Worm (Caenorhabditis elegans) whole organism, L4 larva: ENCODE measurements around the gene glb-13.

Source experiments
- F10B5.3 ChIP-seq: sonication (generic microtip); optimal IDR thresholded peaks from 2 replicates; lab custom pipeline; 2016; ENCODE audit warnings: mild to moderate bottlenecking, missing genetic modification characterization, missing compliant biosample characterization
- F44E2.7 ChIP-seq: fragments of 200-800 bp; sonication (Bioruptor generic); IDR thresholded peaks from 2 replicates; pipeline ENCODE4 v2.1.2; 2022; ENCODE audit warnings: missing genetic modification characterization, missing compliant biosample characterization
- F49E8.2 ChIP-seq: sonication (generic microtip); optimal IDR thresholded peaks from 2 replicates; lab custom pipeline; 2016; ENCODE audit warnings: missing compliant biosample characterization, mild to moderate bottlenecking, missing genetic modification characterization, borderline replicate concordance
- Y105C5A.15 ChIP-seq: fragments of 200-800 bp; sonication (Bioruptor generic); IDR thresholded peaks from 2 replicates; pipeline ENCODE4 v1.3.6; 2022; ENCODE audit warnings: missing genetic modification characterization, missing compliant biosample characterization
- ZK337.2 ChIP-seq: fragments of 200-800 bp; sonication (Bioruptor generic); IDR thresholded peaks from 2 replicates; pipeline ENCODE4 v1.3.6; 2022; ENCODE audit warnings: missing genetic modification reagents, missing genetic modification characterization, missing compliant biosample characterization
- aly-2 ChIP-seq: sonication (generic microtip); optimal IDR thresholded peaks from 2 replicates; lab custom pipeline; 2018; ENCODE audit warnings: missing biosample characterization, missing genetic modification characterization
- ceh-28 ChIP-seq: fragments of 150-350 bp; optimal IDR thresholded peaks from 2 replicates; lab custom pipeline; 2014; ENCODE audit warnings: missing biosample characterization, missing genetic modification reagents, missing genetic modification characterization
- ceh-32 ChIP-seq: sonication (generic microtip); optimal IDR thresholded peaks from 2 replicates; lab custom pipeline; 2016; ENCODE audit warnings: mild to moderate bottlenecking, missing genetic modification characterization, missing compliant biosample characterization; ENCODE audit not compliant: poor library complexity
- ceh-44 ChIP-seq: fragments of 200-800 bp; sonication (Bioruptor generic); IDR thresholded peaks from 2 replicates; pipeline ENCODE4 v1.3.6; 2022; ENCODE audit warnings: missing genetic modification reagents, missing genetic modification characterization, missing compliant biosample characterization
- cey-2 ChIP-seq: sonication (generic microtip); optimal IDR thresholded peaks from 3 replicates; lab custom pipeline; 2017; ENCODE audit warnings: missing genetic modification characterization, mild to moderate bottlenecking, missing compliant biosample characterization, antibody characterized with exemption, borderline replicate concordance; ENCODE audit not compliant: insufficient read depth
- ctbp-1 ChIP-seq: fragments of 200-800 bp; sonication (Bioruptor generic); IDR thresholded peaks from 2 replicates; pipeline ENCODE4 v1.3.6; 2022; ENCODE audit warnings: missing genetic modification reagents, missing genetic modification characterization, missing compliant biosample characterization
- daf-8 ChIP-seq: fragments of 200-800 bp; sonication (Bioruptor generic); IDR thresholded peaks from 2 replicates; pipeline ENCODE4 v1.3.6; 2022; ENCODE audit warnings: missing genetic modification characterization, missing compliant biosample characterization
- dve-1 ChIP-seq: sonication (generic microtip); optimal IDR thresholded peaks from 2 replicates; lab custom pipeline; 2017; ENCODE audit warnings: antibody characterized with exemption, mild to moderate bottlenecking, missing genetic modification characterization, missing compliant biosample characterization; ENCODE audit not compliant: insufficient read depth
- fkh-10 ChIP-seq: fragments of 150-350 bp; optimal IDR thresholded peaks from 2 replicates; lab custom pipeline; 2014; ENCODE audit warnings: missing biosample characterization, missing genetic modification reagents, missing genetic modification characterization
- gei-8 ChIP-seq: fragments of 200-800 bp; sonication (Bioruptor generic); optimal IDR thresholded peaks from 2 replicates; lab custom pipeline; 2018; ENCODE audit warnings: mild to moderate bottlenecking, missing genetic modification characterization, missing compliant biosample characterization
- hlh-11 ChIP-seq: fragments of 200-800 bp; sonication (Bioruptor generic); optimal IDR thresholded peaks from 2 replicates; lab custom pipeline; 2018; ENCODE audit warnings: mild to moderate bottlenecking, missing genetic modification characterization, missing compliant biosample characterization
- hlh-30 ChIP-seq: sonication (generic microtip); optimal IDR thresholded peaks from 2 replicates; lab custom pipeline; 2017; ENCODE audit warnings: antibody characterized with exemption, mild to moderate bottlenecking, missing genetic modification characterization, missing compliant biosample characterization; ENCODE audit not compliant: insufficient read depth
- jun-1 ChIP-seq: fragments of 150-350 bp; optimal IDR thresholded peaks from 2 replicates; lab custom pipeline; 2014; ENCODE audit warnings: missing biosample characterization, missing genetic modification reagents, missing genetic modification characterization
- lim-7 ChIP-seq: fragments of 200-800 bp; sonication (Bioruptor generic); IDR thresholded peaks from 2 replicates; pipeline ENCODE4 v1.3.6; 2022; ENCODE audit warnings: missing genetic modification characterization, missing compliant biosample characterization
- lin-1 ChIP-seq: fragments of 200-800 bp; sonication (Bioruptor generic); IDR thresholded peaks from 2 replicates; pipeline ENCODE4 v1.3.6; 2022; ENCODE audit warnings: missing genetic modification reagents, missing genetic modification characterization, missing compliant biosample characterization
- lin-15B ChIP-seq: fragments of 150-350 bp; sonication (generic microtip); optimal IDR thresholded peaks from 3 replicates; lab custom pipeline; 2014; ENCODE audit warnings: missing biosample characterization, missing genetic modification characterization
- lin-29 ChIP-seq: fragments of 200-800 bp; sonication (Bioruptor generic); IDR thresholded peaks from 2 replicates; pipeline ENCODE4 v1.3.6; 2022; ENCODE audit warnings: missing genetic modification reagents, missing genetic modification characterization, missing compliant biosample characterization
- lin-39 ChIP-seq: fragments of 150-350 bp; optimal IDR thresholded peaks from 2 replicates; lab custom pipeline; 2014; ENCODE audit warnings: missing biosample characterization, missing genetic modification reagents, missing genetic modification characterization
- madf-5 ChIP-seq, 2 experiments: fragments of 200-800 bp; sonication (Bioruptor generic); IDR thresholded peaks; 2 replicates each; pipeline ENCODE4 v1.3.6; 2022; ENCODE audit warnings: missing compliant biosample characterization in 2 of 2, missing genetic modification characterization in 2 of 2
- mdl-1 ChIP-seq, 2 experiments: fragments of 150-350 bp in 1 of 2; sonication (generic microtip) in 1 of 2; optimal IDR thresholded peaks; 2 replicates each; lab custom pipeline; 2014 to 2017; ENCODE audit warnings: missing biosample characterization in 2 of 2, missing genetic modification characterization in 2 of 2
- mdt-29 ChIP-seq: fragments of 200-800 bp; sonication (Bioruptor generic); IDR thresholded peaks from 2 replicates; pipeline ENCODE4 v1.3.6; 2022; ENCODE audit warnings: missing genetic modification reagents, missing genetic modification characterization, missing compliant biosample characterization
- mep-1 ChIP-seq: fragments of 150-350 bp; sonication (generic microtip); optimal IDR thresholded peaks from 3 replicates; lab custom pipeline; 2014; ENCODE audit warnings: missing biosample characterization, missing genetic modification characterization
- mxl-2 ChIP-seq: fragments of 200-800 bp; sonication (Bioruptor generic); conservative IDR thresholded peaks from 2 replicates; pipeline ENCODE4 v1.3.6; 2022; ENCODE audit warnings: missing genetic modification reagents, missing genetic modification characterization, missing compliant biosample characterization
- nhr-10 ChIP-seq: fragments of 150-350 bp; optimal IDR thresholded peaks from 2 replicates; lab custom pipeline; 2014; ENCODE audit warnings: missing biosample characterization, missing genetic modification characterization
- nhr-102 ChIP-seq: sonication (generic microtip); optimal IDR thresholded peaks from 2 replicates; lab custom pipeline; 2016; ENCODE audit warnings: mild to moderate bottlenecking, missing genetic modification characterization, moderate library complexity, missing compliant biosample characterization
- nhr-11 ChIP-seq: fragments of 150-350 bp; optimal IDR thresholded peaks from 2 replicates; lab custom pipeline; 2014; ENCODE audit warnings: missing biosample characterization, missing genetic modification characterization
- nhr-25 ChIP-seq: sonication (generic microtip); optimal IDR thresholded peaks from 2 replicates; lab custom pipeline; 2017; ENCODE audit warnings: missing genetic modification characterization, mild to moderate bottlenecking, missing compliant biosample characterization, antibody characterized with exemption, moderate library complexity, borderline replicate concordance; ENCODE audit not compliant: insufficient read depth
- nhr-6 ChIP-seq: fragments of 150-350 bp; optimal IDR thresholded peaks from 2 replicates; lab custom pipeline; 2014; ENCODE audit warnings: missing biosample characterization, missing genetic modification characterization
- nhr-77 ChIP-seq: fragments of 150-350 bp; optimal IDR thresholded peaks from 2 replicates; lab custom pipeline; 2014; ENCODE audit warnings: missing biosample characterization, missing genetic modification characterization
- pha-4 ChIP-seq, 2 experiments: fragments of 150-350 bp in 1 of 2; fragments of 200-800 bp in 1 of 2; sonication (Bioruptor generic) in 1 of 2; IDR thresholded peaks in 1 of 2; optimal IDR thresholded peaks in 1 of 2; 2 replicates each; pipeline versions ENCODE4 v1.3.6 to Lab custom; 2014 to 2022; ENCODE audit warnings: missing genetic modification characterization in 2 of 2, missing genetic modification reagents in 2 of 2, missing biosample characterization in 1 of 2, missing compliant biosample characterization in 1 of 2
- rbr-2 ChIP-seq: sonication (generic microtip); optimal IDR thresholded peaks from 2 replicates; lab custom pipeline; 2016; ENCODE audit warnings: missing genotype, missing genetic modification characterization, missing compliant biosample characterization
- saeg-2 ChIP-seq: fragments of 200-800 bp; sonication (Bioruptor generic); IDR thresholded peaks from 2 replicates; pipeline ENCODE4 v1.3.6; 2022; ENCODE audit warnings: missing genetic modification reagents, missing genetic modification characterization, missing compliant biosample characterization
- sdz-12 ChIP-seq: fragments of 200-800 bp; sonication (Bioruptor generic); optimal IDR thresholded peaks from 2 replicates; lab custom pipeline; 2018; ENCODE audit warnings: mild to moderate bottlenecking, missing genetic modification characterization, missing compliant biosample characterization
- set-16 ChIP-seq: fragments of 200-800 bp; sonication (Bioruptor generic); IDR thresholded peaks from 2 replicates; pipeline ENCODE4 v1.3.6; 2022; ENCODE audit warnings: missing genetic modification reagents, missing genetic modification characterization, missing compliant biosample characterization
- skn-1 ChIP-seq: fragments of 150-350 bp; optimal IDR thresholded peaks from 2 replicates; lab custom pipeline; 2014; ENCODE audit warnings: missing biosample characterization, missing genetic modification characterization
- snpc-1.2 ChIP-seq: fragments of 200-800 bp; sonication (Bioruptor generic); IDR thresholded peaks from 2 replicates; pipeline ENCODE4 v1.3.6; 2022; ENCODE audit warnings: missing genetic modification reagents, missing genetic modification characterization, missing compliant biosample characterization
- snpc-4 ChIP-seq: fragments of 150-350 bp; optimal IDR thresholded peaks from 2 replicates; lab custom pipeline; 2014; ENCODE audit warnings: missing biosample characterization, missing genetic modification characterization
- tag-97 ChIP-seq: fragments of 200-800 bp; sonication (Bioruptor generic); IDR thresholded peaks from 2 replicates; pipeline ENCODE4 v1.3.6; 2022; ENCODE audit warnings: missing genetic modification characterization, missing compliant biosample characterization
- tra-1 ChIP-seq: fragments of 200-800 bp; sonication (Bioruptor generic); IDR thresholded peaks from 2 replicates; pipeline ENCODE4 v1.3.6; 2022; ENCODE audit warnings: missing genetic modification reagents, missing genetic modification characterization, missing compliant biosample characterization
- unc-130 ChIP-seq: sonication (generic microtip); optimal IDR thresholded peaks from 2 replicates; lab custom pipeline; 2016; ENCODE audit warnings: missing genetic modification reagents, missing genetic modification characterization, missing compliant biosample characterization
- unc-62 ChIP-seq, 3 experiments: fragments of 150-350 bp in 1 of 3; sonication (generic microtip); optimal IDR thresholded peaks in 2 of 3; peaks in 1 of 3; 1 replicate in 1 of 3; 2 replicates in 2 of 3; lab custom pipeline; 2014 to 2017; ENCODE audit warnings: missing biosample characterization in 3 of 3, missing genetic modification characterization in 3 of 3, missing genetic modification reagents in 3 of 3, missing genotype in 1 of 3
- zfp-2 ChIP-seq: sonication (generic microtip); optimal IDR thresholded peaks from 2 replicates; lab custom pipeline; 2016; ENCODE audit warnings: mild to moderate bottlenecking, missing genetic modification characterization, missing compliant biosample characterization
- zip-11 ChIP-seq: fragments of 200-800 bp; sonication (Bioruptor generic); IDR thresholded peaks from 2 replicates; pipeline ENCODE4 v1.3.6; 2022; ENCODE audit warnings: missing genetic modification characterization, missing compliant biosample characterization
- zip-2 ChIP-seq: fragments of 150-350 bp; optimal IDR thresholded peaks from 2 replicates; lab custom pipeline; 2014; ENCODE audit warnings: missing biosample characterization, missing genetic modification characterization
- ztf-7 ChIP-seq: fragments of 150-350 bp; optimal IDR thresholded peaks from 2 replicates; lab custom pipeline; 2014; ENCODE audit warnings: missing biosample characterization, missing genetic modification characterization

Gene glb-13

DNA sequence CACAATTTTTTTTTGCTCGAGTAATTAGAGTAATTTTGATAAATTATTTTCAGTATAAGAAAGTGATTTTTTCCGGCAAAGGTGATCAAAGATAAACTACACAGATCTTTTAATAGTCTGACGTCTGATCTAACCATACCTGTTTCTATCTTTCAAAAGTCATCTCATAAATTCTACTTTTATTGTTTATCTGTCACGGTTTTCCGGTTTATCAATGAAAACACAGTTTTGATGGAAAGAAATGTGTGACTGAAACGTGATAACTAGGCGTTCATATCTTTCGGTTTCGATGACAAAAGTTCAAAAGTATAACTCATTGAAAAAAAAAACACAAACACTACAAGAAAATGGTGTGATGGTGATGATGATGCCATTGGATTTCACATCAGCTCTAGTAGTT, 44.4 kb upstream of the glb-13 start:
- TF ChIP-seq aly-2 (no peak), hlh-30 (tag; lab: Kevin White, UChicago) (peak; percentile 69), nhr-11 (no peak), jun-1 (tag; lab: Kevin White, UChicago) (no peak), tra-1 (GFP tag; lab: Robert Waterston, UW) (0 out of 2 replicates have a peak, but pooled peaks have one; percentile 27), lin-1 (GFP tag; lab: Robert Waterston, UW) (no peak), mdt-29 (no peak), lin-15B (tag; lab: Kevin White, UChicago) (no peak), F49E8.2 (tag; lab: Kevin White, UChicago) (no peak), ceh-28 (tag; lab: Kevin White, UChicago) (no peak), dve-1 (peak; percentile 0), zip-11 (GFP tag; lab: Robert Waterston, UW) (no peak), unc-62 (GFP tag; optimal IDR thresholded peaks at IDR 0.05 in 1 of 2; lab: Kevin White, UChicago) (peak in 1 of 2 experiments; percentile 21), unc-62 (tag; optimal IDR thresholded peaks at IDR 0.05; lab: Kevin White, UChicago) (no peak), nhr-10 (tag; lab: Kevin White, UChicago) (no peak), mep-1 (peak; percentile 22), fkh-10 (no peak), mdl-1 (tag; optimal IDR thresholded peaks at IDR 0.05; lab: Kevin White, UChicago) (peak in 1 of 2 experiments; percentile 50), ctbp-1 (no peak), nhr-102 (tag; lab: Kevin White, UChicago) (no peak), mxl-2 (GFP tag; lab: Robert Waterston, UW) (no peak), nhr-77 (tag; lab: Kevin White, UChicago) (peak; percentile 25), tag-97 (GFP tag; lab: Robert Waterston, UW) (no peak), ZK337.2 (GFP tag; lab: Robert Waterston, UW) (no peak), F10B5.3 (tag; lab: Kevin White, UChicago) (no peak), ceh-32 (tag; lab: Kevin White, UChicago) (no peak), lin-29 (GFP tag; lab: Robert Waterston, UW) (no peak), snpc-4 (tag; lab: Kevin White, UChicago) (no peak), hlh-11 (peak; percentile 31), cey-2 (no peak), nhr-6 (tag; lab: Kevin White, UChicago) (no peak), madf-5 (GFP tag; IDR thresholded peaks at IDR 0.05; lab: Robert Waterston, UW) (no peak), zip-2 (tag; lab: Kevin White, UChicago) (no peak), lin-39 (tag; lab: Kevin White, UChicago) (no peak), rbr-2 (tag; lab: Kevin White, UChicago) (no peak), lim-7 (GFP tag; lab: Robert Waterston, UW) (no peak), pha-4 (GFP tag; IDR thresholded peaks at IDR 0.05; lab: Robert Waterston, UW) (no peak), pha-4 (tag; optimal IDR thresholded peaks at IDR 0.05; lab: Kevin White, UChicago) (no peak), daf-8 (no peak), ztf-7 (no peak), sdz-12 (GFP tag; lab: Kevin White, UChicago) (no peak), unc-130 (no peak), nhr-25 (tag; lab: Kevin White, UChicago) (no peak), snpc-1.2 (no peak), set-16 (GFP tag; lab: Robert Waterston, UW) (no peak), saeg-2 (GFP tag; lab: Robert Waterston, UW) (no peak), skn-1 (tag; lab: Kevin White, UChicago) (no peak), Y105C5A.15 (no peak), zfp-2 (tag; lab: Kevin White, UChicago) (no peak), gei-8 (no peak), ceh-44 (no peak), F44E2.7 (GFP tag; lab: Robert Waterston, UW) (no peak)
